Fruit fly (Drosophila melanogaster) whole organism, prepupa: ENCODE data around the gene RpS25.

Experiments
- Blimp-1 ChIP-seq: fragments of 200-800 bp; sonication (Bioruptor generic); optimal IDR thresholded peaks from 3 replicates; lab custom pipeline; 2017; ENCODE audit warnings: missing biosample characterization, missing genetic modification characterization, mild to moderate bottlenecking, moderate library complexity, missing genetic modification reagents
- CG10669 ChIP-seq: fragments of 200-800 bp; sonication (Bioruptor generic); optimal IDR thresholded peaks from 3 replicates; lab custom pipeline; 2018; ENCODE audit warnings: missing biosample characterization, mild to moderate bottlenecking, missing genetic modification characterization, moderate library complexity
- CG3032 ChIP-seq: fragments of 200-800 bp; optimal IDR thresholded peaks from 2 replicates; lab custom pipeline; 2019; ENCODE audit warnings: missing biosample characterization, mild to moderate bottlenecking, missing genetic modification characterization, moderate library complexity
- CG32006 ChIP-seq: fragments of 200-800 bp; sonication (Bioruptor generic); optimal IDR thresholded peaks from 3 replicates; lab custom pipeline; 2017; ENCODE audit warnings: missing biosample characterization, mild to moderate bottlenecking, missing genetic modification characterization
- CG4318 ChIP-seq: fragments of 200-800 bp; sonication (Bioruptor generic); optimal IDR thresholded peaks from 3 replicates; lab custom pipeline; 2017; ENCODE audit warnings: missing biosample characterization, mild to moderate bottlenecking, missing genetic modification characterization
- CG6808 ChIP-seq: fragments of 200-800 bp; sonication (Bioruptor generic); optimal IDR thresholded peaks from 3 replicates; lab custom pipeline; 2017; ENCODE audit warnings: missing biosample characterization, missing genetic modification characterization, mild to moderate bottlenecking, moderate library complexity, missing genetic modification reagents
- CG7368 ChIP-seq: fragments of 200-800 bp; sonication (Bioruptor generic); optimal IDR thresholded peaks from 3 replicates; lab custom pipeline; 2016; ENCODE audit warnings: missing biosample characterization, missing genetic modification characterization
- CG8119 ChIP-seq: fragments of 200-800 bp; sonication (Bioruptor generic); IDR thresholded peaks from 3 replicates; pipeline ENCODE4 v1.3.6; 2022; ENCODE audit warnings: missing biosample characterization, missing genetic modification characterization
- CG9139 ChIP-seq: fragments of 200-800 bp; sonication (Bioruptor generic); optimal IDR thresholded peaks from 3 replicates; lab custom pipeline; 2017; ENCODE audit warnings: missing biosample characterization, mild to moderate bottlenecking, missing genetic modification characterization
- Eip78C ChIP-seq: fragments of 200-800 bp; sonication (Bioruptor generic); peaks from one replicate; lab custom pipeline; 2016; ENCODE audit warnings: missing biosample characterization, missing genetic modification characterization
- Eip93F ChIP-seq: fragments of 200-800 bp; sonication (Bioruptor generic); optimal IDR thresholded peaks from 2 replicates; lab custom pipeline; 2016; ENCODE audit warnings: missing biosample characterization, mild to moderate bottlenecking, missing genetic modification characterization
- Hr39 ChIP-seq: fragments of 200-800 bp; sonication (Bioruptor generic); optimal IDR thresholded peaks from 2 replicates; lab custom pipeline; 2016; ENCODE audit warnings: missing biosample characterization, missing genetic modification characterization
- Lpt ChIP-seq: fragments of 200-800 bp; sonication (Bioruptor generic); optimal IDR thresholded peaks from 3 replicates; lab custom pipeline; 2016; ENCODE audit warnings: missing biosample characterization, missing genetic modification characterization
- OdsH ChIP-seq: fragments of 200-800 bp; sonication (Bioruptor generic); optimal IDR thresholded peaks from 3 replicates; lab custom pipeline; 2016; ENCODE audit warnings: missing biosample characterization, missing genetic modification characterization
- Smox ChIP-seq: fragments of 200-800 bp; sonication (Bioruptor generic); optimal IDR thresholded peaks from 3 replicates; lab custom pipeline; 2016; ENCODE audit warnings: missing biosample characterization, missing genetic modification characterization
- Sox15 ChIP-seq: fragments of 200-800 bp; sonication (Bioruptor generic); optimal IDR thresholded peaks from 3 replicates; lab custom pipeline; 2016; ENCODE audit warnings: missing biosample characterization, missing genetic modification characterization
- achi ChIP-seq: fragments of 200-800 bp; sonication (Bioruptor generic); optimal IDR thresholded peaks from 3 replicates; lab custom pipeline; 2016; ENCODE audit warnings: missing biosample characterization, missing genetic modification characterization
- dsx ChIP-seq: fragments of 200-800 bp; optimal IDR thresholded peaks from 3 replicates; lab custom pipeline; 2019; ENCODE audit warnings: missing biosample characterization, mild to moderate bottlenecking, missing genetic modification characterization, moderate library complexity; ENCODE audit not compliant: poor library complexity, severe bottlenecking
- esn ChIP-seq: fragments of 200-800 bp; sonication (Bioruptor generic); optimal IDR thresholded peaks from 2 replicates; lab custom pipeline; 2016; ENCODE audit warnings: missing biosample characterization, mild to moderate bottlenecking, missing genetic modification characterization, moderate library complexity
- fd59A ChIP-seq: fragments of 200-800 bp; sonication (Bioruptor generic); optimal IDR thresholded peaks from 2 replicates; lab custom pipeline; 2017; ENCODE audit warnings: missing biosample characterization, mild to moderate bottlenecking, missing genetic modification characterization, missing genetic modification reagents
- fd85E ChIP-seq: fragments of 200-800 bp; sonication (Bioruptor generic); optimal IDR thresholded peaks from 3 replicates; lab custom pipeline; 2016; ENCODE audit warnings: missing biosample characterization, missing genetic modification characterization
- fkh ChIP-seq: fragments of 200-800 bp; sonication (Bioruptor generic); optimal IDR thresholded peaks from 3 replicates; lab custom pipeline; 2017; ENCODE audit warnings: missing biosample characterization, mild to moderate bottlenecking, missing genetic modification characterization, moderate library complexity
- lz ChIP-seq: fragments of 200-800 bp; sonication (Bioruptor generic); optimal IDR thresholded peaks from 3 replicates; lab custom pipeline; 2016; ENCODE audit warnings: missing biosample characterization, missing genetic modification characterization
- net ChIP-seq: fragments of 200-800 bp; sonication (Bioruptor generic); optimal IDR thresholded peaks from 3 replicates; lab custom pipeline; 2016; ENCODE audit warnings: missing biosample characterization, missing genetic modification characterization
- spab ChIP-seq: fragments of 200-800 bp; sonication (Bioruptor generic); optimal IDR thresholded peaks from 2 replicates; lab custom pipeline; 2017; ENCODE audit warnings: missing biosample characterization, mild to moderate bottlenecking, missing genetic modification characterization, missing genetic modification reagents
- ss ChIP-seq, 2 experiments: fragments of 200-800 bp; sonication (Bioruptor generic); optimal IDR thresholded peaks; 2 replicates in 1 of 2; 3 replicates in 1 of 2; lab custom pipeline; 2017 to 2018; ENCODE audit warnings: mild to moderate bottlenecking in 2 of 2, missing biosample characterization in 2 of 2, missing genetic modification characterization in 2 of 2, moderate library complexity in 1 of 2
- svp ChIP-seq: fragments of 200-800 bp; sonication (Bioruptor generic); peaks from one replicate; lab custom pipeline; 2016; ENCODE audit warnings: missing biosample characterization, missing genetic modification characterization
- vri ChIP-seq: fragments of 200-800 bp; sonication (Bioruptor generic); optimal IDR thresholded peaks from 3 replicates; lab custom pipeline; 2016; ENCODE audit warnings: missing biosample characterization, mild to moderate bottlenecking, missing genetic modification characterization

RpS25 gene

dm6 chr3R:11175777-11176176, 40.3 kb downstream of the RpS25 start:
- no peak for TF ChIP-seq fkh (GFP tag; lab: Kevin White, UChicago)

- peak; percentile 42 for TF ChIP-seq vri (GFP tag; lab: Kevin White, UChicago)
- TF ChIP-seq CG8119 (GFP tag; lab: Robert Waterston, UW), result no peak
- no peak for TF ChIP-seq Lpt (GFP tag; lab: Kevin White, UChicago)
- no peak for TF ChIP-seq svp (GFP tag; lab: Kevin White, UChicago)
These were observed 40.8 kb downstream of the RpS25 start, which contains the start of the genes Ugt304A1 and Ugt303A1 for dm6 chr3R:11175308-11175707. TSS of gene Ugt304A1 (minus strand) at chr3R:11175408. TSS of gene Ugt303A1 (plus strand) at chr3R:11175529.

- TF ChIP-seq CG4318 (GFP tag; lab: Kevin White, UChicago) (no peak), fkh (GFP tag; lab: Kevin White, UChicago) (no peak), achi (no peak), CG3032 (tag; lab: Kevin White, UChicago) (no peak), fd85E (GFP tag; lab: Kevin White, UChicago) (no peak), Blimp-1 (GFP tag; lab: Kevin White, UChicago) (no peak), CG7368 (GFP tag; lab: Kevin White, UChicago) (no peak), Smox (GFP tag; lab: Kevin White, UChicago) (no peak), Eip93F (no peak)
These were observed 42.9 kb downstream of the RpS25 start for dm6 chr3R:11173169-11173506.

- TF ChIP-seq Smox (GFP tag; lab: Kevin White, UChicago) (no peak), CG6808 (GFP tag; lab: Kevin White, UChicago) (no peak), svp (GFP tag; lab: Kevin White, UChicago) (peak; percentile 42), fkh (GFP tag; lab: Kevin White, UChicago) (peak; percentile 48), vri (GFP tag; lab: Kevin White, UChicago) (peak; percentile 75), esn (no peak)
These were observed 43.5 kb downstream of the RpS25 start, which contains the start of gene Ugt35A1 for dm6 chr3R:11172460-11173168. TSS of gene Ugt35A1 (minus strand) at chr3R:11172664.

- TF ChIP-seq ss (GFP tag; optimal IDR thresholded peaks at IDR 0.05; lab: Kevin White, UChicago) (no peak), CG7368 (GFP tag; lab: Kevin White, UChicago) (no peak), CG3032 (tag; lab: Kevin White, UChicago) (no peak), achi (no peak), Eip78C (GFP tag; lab: Kevin White, UChicago) (no peak), lz (GFP tag; lab: Kevin White, UChicago) (no peak), Lpt (GFP tag; lab: Kevin White, UChicago) (no peak), fkh (GFP tag; lab: Kevin White, UChicago) (no peak), spab (GFP tag; lab: Kevin White, UChicago) (no peak), CG32006 (GFP tag; lab: Kevin White, UChicago) (no peak)
- TF ChIP-seq, all 60 proteins: peak for 0
These were observed 45.9 kb downstream of the RpS25 start, which contains the start of gene Ugt35B1 for dm6 chr3R:11170146-11170545. TSS of gene Ugt35B1 (minus strand) at chr3R:11170246.

dm6 chr3R:11167931-11168465, 48.1 kb downstream of the RpS25 start, which contains the start of gene Ugt35E2:
TSS of gene Ugt35E2 (minus strand) at chr3R:11167981.
- TF ChIP-seq CG10669 (GFP tag; lab: Kevin White, UChicago) (no peak), dsx (GFP tag; lab: Kevin White, UChicago) (no peak), CG8119 (GFP tag; lab: Robert Waterston, UW) (no peak), Smox (GFP tag; lab: Kevin White, UChicago) (no peak), Eip93F (no peak), net (GFP tag; lab: Kevin White, UChicago) (no peak), fd59A (GFP tag; lab: Kevin White, UChicago) (no peak), Hr39 (GFP tag; lab: Kevin White, UChicago) (no peak), CG9139 (GFP tag; lab: Kevin White, UChicago) (no peak), Sox15 (GFP tag; lab: Kevin White, UChicago) (no peak), OdsH (no peak)
